Worm (Caenorhabditis elegans): ENCODE measurements around the gene T20D3.14.

The T20D3.14 gene

DNA sequence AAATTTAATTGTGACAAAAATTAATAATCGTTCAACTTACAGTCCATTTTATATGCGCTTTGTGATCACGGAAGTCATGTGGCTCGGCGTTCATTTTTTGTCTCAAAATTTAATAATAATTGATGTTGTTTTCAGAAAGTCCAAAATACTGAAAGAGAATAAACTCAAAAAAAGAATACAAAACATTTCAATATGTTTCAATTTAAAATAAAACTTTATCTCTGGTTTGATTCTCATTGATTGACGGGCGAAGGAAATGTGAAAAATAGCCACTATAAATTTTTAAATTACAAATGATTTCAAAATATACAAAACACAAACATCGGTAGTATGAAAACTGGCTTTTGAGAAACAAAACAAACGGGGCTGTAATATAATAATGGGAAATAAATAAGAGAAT lies 3.5 kb upstream of the T20D3.14 start, which contains the start of gene T20D3.6:
Gene T20D3.6, minus strand, starts transcription at position 101 of the 400 bp plus-strand sequence.
- no peak for TF ChIP-seq blmp-1 (tag; optimal IDR thresholded peaks at IDR 0.05)
- no peak for TF ChIP-seq M03D4.4 (tag; optimal IDR thresholded peaks at IDR 0.05)

DNA sequence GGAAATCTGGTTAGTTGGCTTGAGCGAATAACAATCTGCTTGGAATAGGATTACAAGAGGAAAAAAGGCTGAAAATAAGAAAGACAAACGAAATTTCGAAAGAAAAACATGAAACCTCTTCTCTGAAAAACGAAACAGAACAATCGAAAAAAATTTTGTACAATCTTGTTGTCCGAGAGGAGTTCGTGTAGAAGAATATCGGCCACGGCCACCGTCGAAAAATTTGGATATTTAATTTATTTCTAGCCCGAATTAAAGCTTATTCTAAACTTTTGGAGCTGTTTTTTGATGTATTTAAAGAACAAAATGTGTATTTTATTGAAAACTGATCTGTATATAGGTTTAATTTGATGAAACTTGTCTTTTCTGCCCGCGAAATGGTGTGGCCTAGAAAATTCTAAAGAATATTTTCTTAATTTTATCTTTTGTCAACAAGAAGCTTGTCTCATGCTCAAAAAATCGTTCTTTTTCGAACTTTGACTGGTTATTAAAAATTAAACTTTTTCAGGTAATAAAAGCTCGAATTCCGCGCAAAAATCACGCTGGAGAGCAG lies 905 bp upstream of the T20D3.14 start, which contains the start of gene T20D3.5:
Gene T20D3.5, plus strand, starts transcription at position 503 of the 553 bp plus-strand sequence.
- TF ChIP-seq zip-8 (tag; optimal IDR thresholded peaks at IDR 0.05) (no peak), ztf-11 (tag; optimal IDR thresholded peaks at IDR 0.05) (no peak), sptf-1 (tag; optimal IDR thresholded peaks at IDR 0.05) (no peak)

DNA sequence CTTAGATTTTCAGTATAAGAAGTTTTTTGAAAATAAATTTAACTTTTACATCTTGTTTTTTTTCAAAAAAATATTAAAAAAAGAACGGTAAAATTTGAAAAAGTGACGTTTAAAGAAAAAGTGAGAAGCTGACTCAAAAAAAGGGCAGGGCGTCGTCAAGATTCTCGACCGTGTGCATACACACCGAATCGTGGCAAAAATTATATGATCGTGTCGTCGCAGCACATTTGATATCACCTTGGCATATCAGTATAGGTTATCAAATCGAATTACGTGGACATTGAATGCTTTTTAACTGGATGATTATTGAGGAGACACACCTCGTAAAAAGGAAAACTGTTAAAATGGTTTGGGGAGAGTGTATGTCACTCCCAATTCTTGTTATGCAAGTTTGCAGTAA lies 2.7 kb downstream of the T20D3.14 start:
- TF ChIP-seq snpc-4 (tag; optimal IDR thresholded peaks at IDR 0.05) (no peak), unc-62 (GFP tag; optimal IDR thresholded peaks at IDR 0.05) (no peak), nhr-76 (tag; optimal IDR thresholded peaks at IDR 0.05) (no peak), drap-1 (GFP tag; optimal IDR thresholded peaks at IDR 0.05) (no peak), lsy-2 (tag; optimal IDR thresholded peaks at IDR 0.05) (no peak), ceh-83 (GFP tag; optimal IDR thresholded peaks at IDR 0.05) (no peak), unc-120 (tag; optimal IDR thresholded peaks at IDR 0.05; ENCODE audit: poor library complexity, severe bottlenecking) (no peak), mep-1 (tag; optimal IDR thresholded peaks at IDR 0.05) (no peak), elt-1 (tag; optimal IDR thresholded peaks at IDR 0.05; ENCODE audit: borderline replicate concordance, insufficient read depth) (no peak), ceh-39 (tag; optimal IDR thresholded peaks at IDR 0.05) (no peak), ces-1 (GFP tag; optimal IDR thresholded peaks at IDR 0.05) (no peak)

DNA sequence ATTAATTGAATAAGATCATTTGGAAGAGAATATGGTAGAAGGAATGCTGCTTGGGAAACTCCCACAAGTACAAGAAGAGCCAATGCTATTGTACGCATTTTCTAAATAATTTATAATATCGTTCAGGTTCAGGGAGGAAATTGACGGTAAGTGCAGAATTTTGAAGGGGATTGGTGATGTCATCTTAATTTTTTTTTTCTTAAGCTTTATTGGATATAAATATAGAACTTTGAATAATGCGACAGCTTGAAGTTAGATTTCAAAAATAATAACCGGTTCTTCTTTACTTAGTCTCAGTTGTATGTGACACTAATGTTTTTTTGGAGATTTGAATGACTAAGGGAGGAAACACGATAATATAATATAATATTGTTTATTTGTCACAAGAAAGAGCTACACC lies 5.0 kb downstream of the T20D3.14 start, which contains the start of gene nspg-7.1:
Gene nspg-7.1, minus strand, starts transcription at position 101 of the 400 bp plus-strand sequence.
- TF ChIP-seq lin-13 (tag; optimal IDR thresholded peaks at IDR 0.05) = no peak
- no peak for TF ChIP-seq lsy-2 (tag; optimal IDR thresholded peaks at IDR 0.05)
- TF ChIP-seq mep-1 (tag; optimal IDR thresholded peaks at IDR 0.05) = no peak
- no peak for TF ChIP-seq elt-1 (tag; optimal IDR thresholded peaks at IDR 0.05; ENCODE audit: borderline replicate concordance, insufficient read depth)
- no peak for TF ChIP-seq unc-120 (tag; optimal IDR thresholded peaks at IDR 0.05; ENCODE audit: poor library complexity, severe bottlenecking)
- TF ChIP-seq ceh-39 (tag; optimal IDR thresholded peaks at IDR 0.05) = no peak

DNA sequence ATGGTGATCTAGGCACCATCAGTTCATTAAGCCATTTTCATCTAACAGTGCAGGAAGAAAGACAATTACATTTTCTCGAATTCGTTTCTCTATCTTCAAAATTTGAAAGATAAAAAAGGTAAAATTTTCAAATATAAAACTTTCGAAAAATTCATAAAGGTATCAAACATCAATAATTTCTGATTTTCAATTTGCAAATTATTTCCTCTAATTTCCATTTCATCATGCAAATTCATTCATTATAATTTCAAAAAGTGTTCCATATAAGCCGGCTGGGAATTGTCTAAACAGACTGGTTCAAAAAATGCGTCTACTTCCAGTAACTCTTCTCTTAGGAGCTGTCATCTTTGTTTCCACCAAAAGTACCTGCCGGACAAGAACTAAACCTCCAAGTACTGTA lies 8.0 kb downstream of the T20D3.14 start, which contains the start of gene clec-183:
Gene clec-183, plus strand, starts transcription at position 301 of the 400 bp plus-strand sequence.
- no peak for TF ChIP-seq ceh-43 (GFP tag; optimal IDR thresholded peaks at IDR 0.05)
- TF ChIP-seq lin-32 (GFP tag; optimal IDR thresholded peaks at IDR 0.05) = no peak
- TF ChIP-seq nhr-12 (tag; optimal IDR thresholded peaks at IDR 0.05) = no peak
- TF ChIP-seq elt-3 (tag; optimal IDR thresholded peaks at IDR 0.05) = no peak
- no peak for TF ChIP-seq tbx-8 (GFP tag; optimal IDR thresholded peaks at IDR 0.05)
- no peak for TF ChIP-seq mls-2 (tag; optimal IDR thresholded peaks at IDR 0.05)
- no peak for TF ChIP-seq nhr-237 (tag; optimal IDR thresholded peaks at IDR 0.05)
- no peak for TF ChIP-seq elt-1 (tag; optimal IDR thresholded peaks at IDR 0.05; ENCODE audit: borderline replicate concordance, insufficient read depth)
- no peak for TF ChIP-seq lsy-2 (tag; optimal IDR thresholded peaks at IDR 0.05)
- TF ChIP-seq snpc-4 (tag; optimal IDR thresholded peaks at IDR 0.05) = no peak
- no peak for TF ChIP-seq ces-1 (GFP tag; optimal IDR thresholded peaks at IDR 0.05)

DNA sequence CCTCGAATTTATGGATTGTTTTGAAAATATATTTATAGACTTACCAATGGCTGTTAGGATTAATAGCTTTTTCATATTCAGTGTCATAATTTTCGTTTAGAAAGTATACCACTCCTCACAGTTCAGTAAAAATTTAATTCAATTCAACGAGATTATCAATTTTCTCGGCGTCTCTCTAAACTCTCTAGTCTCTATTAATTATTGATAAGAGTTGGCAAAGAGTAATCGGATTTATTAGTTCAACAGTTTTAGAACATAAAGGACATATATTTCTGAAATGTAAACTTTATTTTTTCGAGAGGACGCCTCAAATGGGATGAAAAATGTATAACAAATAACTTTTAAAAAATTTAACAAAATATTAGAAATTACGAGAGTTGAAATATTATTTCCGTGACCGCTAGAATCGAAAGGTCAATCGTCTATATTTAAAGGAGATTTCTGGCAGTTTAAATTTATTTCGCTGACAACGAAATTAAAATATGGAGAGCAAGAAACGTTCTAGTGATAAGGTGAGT lies 11.7 kb downstream of the T20D3.14 start, which contains the start of the genes nspg-11 and F49C12.15:
Gene nspg-11, minus strand, starts transcription at position 101 of the 518 bp plus-strand sequence.
Gene F49C12.15, plus strand, starts transcription at position 468 of the 518 bp plus-strand sequence.
- TF ChIP-seq ceh-39 (tag; optimal IDR thresholded peaks at IDR 0.05) = no peak
- TF ChIP-seq nhr-76 (tag; optimal IDR thresholded peaks at IDR 0.05) = no peak
- no peak for TF ChIP-seq cnd-1 (tag; optimal IDR thresholded peaks at IDR 0.05)
- TF ChIP-seq tbx-8 (GFP tag; optimal IDR thresholded peaks at IDR 0.05) = no peak
- no peak for TF ChIP-seq sem-2 (GFP tag; optimal IDR thresholded peaks at IDR 0.05)
- no peak for TF ChIP-seq pha-4 (tag; optimal IDR thresholded peaks at IDR 0.05)
- TF ChIP-seq ceh-83 (GFP tag; optimal IDR thresholded peaks at IDR 0.05) = no peak
- TF ChIP-seq unc-120 (tag; optimal IDR thresholded peaks at IDR 0.05; ENCODE audit: poor library complexity, severe bottlenecking) = no peak
- no peak for TF ChIP-seq nhr-237 (tag; optimal IDR thresholded peaks at IDR 0.05)
- no peak for TF ChIP-seq elt-1 (tag; optimal IDR thresholded peaks at IDR 0.05; ENCODE audit: borderline replicate concordance, insufficient read depth)
- no peak for TF ChIP-seq lin-32 (GFP tag; optimal IDR thresholded peaks at IDR 0.05)

Measured in whole organism, mixed stage, embryonic.